Fruit fly (Drosophila melanogaster) whole organism, embryonic: ENCODE measurements around the gene CG42488.

Experiments
- Aef1 ChIP-seq: fragments of 200-800 bp; sonication (Bioruptor generic); IDR thresholded peaks from 3 replicates; pipeline ENCODE4 v1.3.6; 2022; ENCODE audit warnings: missing biosample characterization, missing genetic modification characterization
- Antp ChIP-seq: fragments of 200-800 bp; sonication (Bioruptor generic); optimal IDR thresholded peaks from 3 replicates; lab custom pipeline; 2016; ENCODE audit warnings: missing biosample characterization, missing genetic modification characterization
- Atf3 ChIP-seq: fragments of 200-800 bp; sonication (Bioruptor generic); optimal IDR thresholded peaks from 3 replicates; lab custom pipeline; 2016; ENCODE audit warnings: missing biosample characterization, missing genetic modification characterization
- B-H2 ChIP-seq: fragments of 200-800 bp; sonication (Bioruptor generic); optimal IDR thresholded peaks from 2 replicates; lab custom pipeline; 2018; ENCODE audit warnings: missing biosample characterization, mild to moderate bottlenecking, missing genetic modification characterization
- Bteb2 ChIP-seq: fragments of 200-800 bp; sonication (Bioruptor generic); optimal IDR thresholded peaks from 2 replicates; lab custom pipeline; 2016; ENCODE audit warnings: missing biosample characterization, missing genetic modification characterization
- CG10267 ChIP-seq: fragments of 200-800 bp; sonication (Bioruptor generic); optimal IDR thresholded peaks from 2 replicates; lab custom pipeline; 2018; ENCODE audit warnings: missing biosample characterization, mild to moderate bottlenecking, missing genetic modification characterization, moderate library complexity
- CG11085 ChIP-seq: fragments of 200-800 bp; sonication (Bioruptor generic); IDR thresholded peaks from 2 replicates; pipeline ENCODE4 v1.3.6; 2022; ENCODE audit warnings: missing biosample characterization, missing genetic modification characterization
- CG12942 ChIP-seq: fragments of 200-800 bp; sonication (Bioruptor generic); optimal IDR thresholded peaks from 3 replicates; lab custom pipeline; 2016; ENCODE audit warnings: missing biosample characterization, missing genetic modification characterization
- CG3065 ChIP-seq: fragments of 200-800 bp; sonication (Bioruptor generic); optimal IDR thresholded peaks from 2 replicates; lab custom pipeline; 2016; ENCODE audit warnings: missing biosample characterization, missing genetic modification characterization
- CG34376 ChIP-seq: fragments of 200-800 bp; sonication (Bioruptor generic); optimal IDR thresholded peaks from 2 replicates; lab custom pipeline; 2018; ENCODE audit warnings: missing biosample characterization, mild to moderate bottlenecking, missing genetic modification characterization
- CG4328 ChIP-seq: fragments of 200-800 bp; sonication (Bioruptor generic); optimal IDR thresholded peaks from 3 replicates; lab custom pipeline; 2017; ENCODE audit warnings: missing biosample characterization, missing genetic modification reagents, missing genetic modification characterization
- CG6175 ChIP-seq: fragments of 200-800 bp; sonication (Bioruptor generic); IDR thresholded peaks from 3 replicates; pipeline ENCODE4 v1.3.6; 2022; ENCODE audit warnings: missing biosample characterization, missing genetic modification characterization
- CG6791 ChIP-seq: fragments of 200-800 bp; sonication (Bioruptor generic); IDR thresholded peaks from 3 replicates; pipeline ENCODE4 v1.3.6; 2022; ENCODE audit warnings: missing biosample characterization, missing genetic modification characterization; ENCODE audit not compliant: partially characterized antibody
- CG7556 ChIP-seq: fragments of 200-800 bp; sonication (Bioruptor generic); optimal IDR thresholded peaks from 2 replicates; lab custom pipeline; 2017; ENCODE audit warnings: missing biosample characterization, mild to moderate bottlenecking, missing genetic modification characterization
- CG8478 ChIP-seq: fragments of >200 bp; optimal IDR thresholded peaks from 2 replicates; lab custom pipeline; 2018
- Chrac-16 ChIP-seq: fragments of 200-800 bp; sonication (Bioruptor generic); optimal IDR thresholded peaks from 3 replicates; lab custom pipeline; 2016; ENCODE audit warnings: missing biosample characterization, missing genetic modification characterization
- Dbx ChIP-seq: fragments of 200-800 bp; sonication (Bioruptor generic); IDR thresholded peaks from 3 replicates; pipeline ENCODE4 v1.3.6; 2022; ENCODE audit warnings: missing biosample characterization, missing genetic modification characterization
- Eip74EF ChIP-seq, 2 experiments: fragments of 200-800 bp in 1 of 2; fragments of >200 bp in 1 of 2; sonication (Bioruptor generic) in 1 of 2; optimal IDR thresholded peaks; 2 replicates each; lab custom pipeline; 2017 to 2019; ENCODE audit warnings: missing biosample characterization in 2 of 2, missing genetic modification characterization in 2 of 2, mild to moderate bottlenecking in 1 of 2, moderate library complexity in 1 of 2
- Elba2 ChIP-seq: fragments of 200-800 bp; sonication (Bioruptor generic); optimal IDR thresholded peaks from 3 replicates; lab custom pipeline; 2016; ENCODE audit warnings: missing biosample characterization, missing genetic modification characterization
- Ets65A ChIP-seq: fragments of 200-800 bp; sonication (Bioruptor generic); peaks from one replicate; lab custom pipeline; 2016; ENCODE audit warnings: missing biosample characterization, missing genetic modification characterization
- Gsc ChIP-seq: fragments of 200-800 bp; sonication (Bioruptor generic); IDR thresholded peaks from 2 replicates; pipeline ENCODE4 v1.3.6; 2022; ENCODE audit warnings: missing biosample characterization, missing genetic modification characterization
- HLHmδ ChIP-seq: fragments of 200-800 bp; sonication (Bioruptor generic); optimal IDR thresholded peaks from 2 replicates; lab custom pipeline; 2018; ENCODE audit warnings: missing biosample characterization, mild to moderate bottlenecking, missing genetic modification characterization, moderate library complexity
- Lpt ChIP-seq: fragments of >200 bp; optimal IDR thresholded peaks from 2 replicates; lab custom pipeline; 2018; ENCODE audit warnings: missing biosample characterization, missing genetic modification characterization
- MBD-R2 ChIP-seq: fragments of 200-800 bp; sonication (Bioruptor generic); IDR thresholded peaks from 2 replicates; pipeline ENCODE4 v1.3.6; 2022; ENCODE audit warnings: missing biosample characterization, missing genetic modification characterization
- Mad ChIP-seq: fragments of 200-800 bp; sonication (Bioruptor generic); optimal IDR thresholded peaks from 2 replicates; lab custom pipeline; 2016; ENCODE audit warnings: missing biosample characterization, missing genetic modification characterization
- NC2β ChIP-seq: fragments of 200-800 bp; sonication (Bioruptor generic); optimal IDR thresholded peaks from 2 replicates; lab custom pipeline; 2016; ENCODE audit warnings: missing biosample characterization, missing genetic modification characterization
- Pdp1 ChIP-seq, 2 experiments: fragments of 200-800 bp; sonication (Bioruptor generic); optimal IDR thresholded peaks; 3 replicates each; lab custom pipeline; 2016; ENCODE audit warnings: missing biosample characterization in 2 of 2, missing genetic modification characterization in 2 of 2, mild to moderate bottlenecking in 1 of 2, moderate library complexity in 1 of 2
- Rfx ChIP-seq: fragments of 200-800 bp; sonication (Bioruptor generic); IDR thresholded peaks from 2 replicates; pipeline ENCODE4 v1.3.6; 2022; ENCODE audit warnings: missing biosample characterization, missing genetic modification characterization
- YL-1 ChIP-seq: fragments of 200-800 bp; sonication (Bioruptor generic); optimal IDR thresholded peaks from 3 replicates; lab custom pipeline; 2017; ENCODE audit warnings: missing biosample characterization, mild to moderate bottlenecking, missing genetic modification characterization
- az2 ChIP-seq: fragments of 200-800 bp; sonication (Bioruptor generic); optimal IDR thresholded peaks from 3 replicates; lab custom pipeline; 2016; ENCODE audit warnings: missing biosample characterization, missing genetic modification characterization
- crc ChIP-seq: fragments of 200-800 bp; sonication (Bioruptor generic); optimal IDR thresholded peaks from 2 replicates; lab custom pipeline; 2016; ENCODE audit warnings: missing biosample characterization, missing genetic modification characterization
- crp ChIP-seq, 2 experiments: fragments of 200-800 bp; sonication (Bioruptor generic); optimal IDR thresholded peaks; 2 replicates in 1 of 2; 3 replicates in 1 of 2; lab custom pipeline; 2017; ENCODE audit warnings: missing biosample characterization in 2 of 2, missing genetic modification characterization in 2 of 2, mild to moderate bottlenecking in 1 of 2, moderate library complexity in 1 of 2
- dysf ChIP-seq: fragments of 200-800 bp; sonication (Bioruptor generic); IDR thresholded peaks from 3 replicates; pipeline ENCODE4 v1.3.6; 2022; ENCODE audit warnings: missing biosample characterization, missing genetic modification characterization
- emc ChIP-seq: fragments of 200-800 bp; sonication (Bioruptor generic); optimal IDR thresholded peaks from 2 replicates; lab custom pipeline; 2016; ENCODE audit warnings: missing biosample characterization, missing genetic modification characterization
- ewg ChIP-seq: fragments of 200-800 bp; sonication (Bioruptor generic); optimal IDR thresholded peaks from 3 replicates; lab custom pipeline; 2017; ENCODE audit warnings: mild to moderate bottlenecking, missing biosample characterization, missing genetic modification reagents, missing genetic modification characterization
- exex ChIP-seq: fragments of 200-800 bp; sonication (Bioruptor generic); optimal IDR thresholded peaks from 4 replicates; lab custom pipeline; 2018; ENCODE audit warnings: missing biosample characterization, mild to moderate bottlenecking, missing genetic modification characterization, moderate library complexity
- fu2 ChIP-seq: fragments of 200-800 bp; sonication (Bioruptor generic); optimal IDR thresholded peaks from 2 replicates; lab custom pipeline; 2016; ENCODE audit warnings: missing biosample characterization, missing genetic modification characterization
- gce ChIP-seq: fragments of 200-800 bp; sonication (Bioruptor generic); IDR thresholded peaks from 3 replicates; pipeline ENCODE4 v1.3.6; 2022; ENCODE audit warnings: missing biosample characterization, missing genetic modification characterization
- gfzf ChIP-seq: fragments of 200-800 bp; sonication (Bioruptor generic); optimal IDR thresholded peaks from 2 replicates; lab custom pipeline; 2016; ENCODE audit warnings: missing biosample characterization, mild to moderate bottlenecking, missing genetic modification characterization, moderate library complexity
- her ChIP-seq: fragments of 200-800 bp; sonication (Bioruptor generic); optimal IDR thresholded peaks from 2 replicates; lab custom pipeline; 2016; ENCODE audit warnings: missing biosample characterization, missing genetic modification characterization
- klu ChIP-seq: fragments of 200-800 bp; sonication (Bioruptor generic); IDR thresholded peaks from 2 replicates; pipeline ENCODE4 v1.3.6; 2022; ENCODE audit warnings: missing biosample characterization, missing genetic modification characterization
- knrl ChIP-seq: fragments of 200-800 bp; sonication (Bioruptor generic); IDR thresholded peaks from 3 replicates; pipeline ENCODE4 v1.3.6; 2022; ENCODE audit warnings: missing biosample characterization, missing genetic modification characterization; ENCODE audit not compliant: partially characterized antibody
- lilli ChIP-seq: fragments of 200-800 bp; sonication (Bioruptor generic); optimal IDR thresholded peaks from 3 replicates; lab custom pipeline; 2016; ENCODE audit warnings: missing biosample characterization, missing genetic modification characterization
- row ChIP-seq: fragments of 200-800 bp; sonication (Bioruptor generic); IDR thresholded peaks from 3 replicates; pipeline ENCODE4 v1.3.6; 2022; ENCODE audit warnings: missing biosample characterization, missing genetic modification characterization
- sens ChIP-seq: fragments of 200-800 bp; sonication (Bioruptor generic); peaks from one replicate; lab custom pipeline; 2016; ENCODE audit warnings: missing biosample characterization, missing genetic modification characterization
- seq ChIP-seq: fragments of 200-800 bp; sonication (Bioruptor generic); IDR thresholded peaks from 2 replicates; pipeline ENCODE4 v1.3.6; 2022; ENCODE audit warnings: missing biosample characterization, missing genetic modification characterization
- sna ChIP-seq: fragments of 200-800 bp; sonication (Bioruptor generic); IDR thresholded peaks from 2 replicates; pipeline ENCODE4 v1.3.6; 2022; ENCODE audit warnings: missing biosample characterization, missing genetic modification characterization; ENCODE audit not compliant: partially characterized antibody
- tap ChIP-seq: fragments of 200-800 bp; optimal IDR thresholded peaks from 3 replicates; lab custom pipeline; 2019; ENCODE audit warnings: missing biosample characterization, mild to moderate bottlenecking, missing genetic modification characterization, moderate library complexity
- unc-4 ChIP-seq: fragments of 200-800 bp; sonication (Bioruptor generic); IDR thresholded peaks from 2 replicates; pipeline ENCODE4 v1.3.6; 2022; ENCODE audit warnings: missing biosample characterization, missing genetic modification characterization; ENCODE audit not compliant: partially characterized antibody

Gene CG42488

dm6 chr3R:25472635-25473552 lies 10.0 kb upstream of the CG42488 start, which contains the start of the genes Fur1 and Vps33B (continued):
- TF ChIP-seq emc (peak; percentile 96), seq (GFP tag; lab: Robert Waterston, UW) (peak; percentile 93), CG12942 (peak; percentile 98), Mad (GFP tag; lab: Kevin White, UChicago) (peak; percentile 98), CG7556 (peak; percentile 98), unc-4 (GFP tag; lab: Robert Waterston, UW) (peak; percentile 70), Dbx (GFP tag; lab: Robert Waterston, UW) (peak; percentile 95), sens (GFP tag; lab: Kevin White, UChicago) (peak; percentile 100), ewg (GFP tag; lab: Kevin White, UChicago) (peak; percentile 94), MBD-R2 (peak; percentile 95), NC2β (GFP tag; lab: Kevin White, UChicago) (peak; percentile 97), CG6791 (GFP tag; lab: Robert Waterston, UW) (peak; percentile 79; the same call in 2 of the 3 replicates), Gsc (GFP tag; lab: Robert Waterston, UW) (no peak; the same call in 1 of the 2 replicates), CG8478 (no peak), Bteb2 (peak; percentile 98), fu2 (GFP tag; lab: Kevin White, UChicago) (peak; percentile 98), CG4328 (GFP tag; lab: Kevin White, UChicago) (peak; percentile 96), az2 (GFP tag; lab: Kevin White, UChicago) (peak; percentile 98), knrl (peak; percentile 81), lilli (GFP tag; lab: Kevin White, UChicago) (peak; percentile 99), row (GFP tag; lab: Robert Waterston, UW) (peak; percentile 98), tap (tag; lab: Kevin White, UChicago) (peak; percentile 94), Elba2 (GFP tag; lab: Kevin White, UChicago) (peak; percentile 92), Aef1 (GFP tag; lab: Robert Waterston, UW) (peak; percentile 94), dysf (GFP tag; lab: Robert Waterston, UW) (peak; percentile 95), crp (GFP tag; optimal IDR thresholded peaks at IDR 0.05; lab: Kevin White, UChicago) (peak; percentile 96 to 98), Antp (GFP tag; lab: Kevin White, UChicago) (peak; percentile 98), CG6175 (GFP tag; lab: Robert Waterston, UW) (peak; percentile 84), Chrac-16 (GFP tag; lab: Kevin White, UChicago) (peak; percentile 98), CG11085 (peak; percentile 91), her (peak; percentile 95), B-H2 (peak; percentile 97), sna (GFP tag; lab: Robert Waterston, UW) (peak; percentile 85), Rfx (GFP tag; lab: Robert Waterston, UW) (peak; percentile 95), exex (peak; percentile 76), Pdp1 (GFP tag; optimal IDR thresholded peaks at IDR 0.05; lab: Kevin White, UChicago) (peak; percentile 98 to 99), crc (peak; percentile 96), Eip74EF (GFP tag; optimal IDR thresholded peaks at IDR 0.05; lab: Kevin White, UChicago) (peak in 1 of 2 experiments; percentile 90), HLHmδ (GFP tag; lab: Kevin White, UChicago) (peak; percentile 69), gce (GFP tag; lab: Robert Waterston, UW) (peak; percentile 87), gfzf (GFP tag; lab: Kevin White, UChicago) (peak; percentile 43), Ets65A (peak; percentile 100), Lpt (no peak), YL-1 (GFP tag; lab: Kevin White, UChicago) (peak; percentile 93), CG34376 (GFP tag; lab: Kevin White, UChicago) (peak; percentile 96), CG10267 (tag; lab: Kevin White, UChicago) (peak; percentile 92), CG3065 (GFP tag; lab: Kevin White, UChicago) (peak; percentile 95), klu (GFP tag; lab: Robert Waterston, UW) (peak; percentile 95), Atf3 (GFP tag; lab: Kevin White, UChicago) (peak; percentile 97)
